In genomic region chrIV:16381933-16382591, ce11 we compare ENCODE assay signal across 4 worm cellular contexts.
TF ChIP-seq lines count a peak whose summit lies in the region.

TSS of gene Y7A9D.1 (minus strand) at chrIV:16382215.

TF ChIP-seq in whole organism, L2 larva, 48 proteins besides CTCF, POLR2A, EP300 and RAD21 (continued from another document):
- TF ChIP-seq nhr-25 (tag; optimal IDR thresholded peaks at IDR 0.05; lab: Kevin White, UChicago) (peak; percentile 3), F13H6.1 (tag; optimal IDR thresholded peaks at IDR 0.05; lab: Kevin White, UChicago) (peak; percentile 5), mab-5 (tag; optimal IDR thresholded peaks at IDR 0.05; lab: Kevin White, UChicago) (no peak), lsy-2 (tag; optimal IDR thresholded peaks at IDR 0.05; lab: Kevin White, UChicago) (peak in 1 of 2 experiments; percentile 16), ztf-4 (tag; optimal IDR thresholded peaks at IDR 0.05; lab: Kevin White, UChicago) (no peak), sma-9 (GFP tag; optimal IDR thresholded peaks at IDR 0.05; lab: Kevin White, UChicago) (no peak), sma-9 (tag; optimal IDR thresholded peaks at IDR 0.05; lab: Kevin White, UChicago) (no peak), ztf-1 (GFP tag; conservative IDR thresholded peaks at IDR 0.05; lab: Robert Waterston, UW) (no peak), R02D3.7 (tag; optimal IDR thresholded peaks at IDR 0.05; lab: Kevin White, UChicago) (no peak), nhr-129 (tag; optimal IDR thresholded peaks at IDR 0.05; lab: Kevin White, UChicago) (peak; percentile 57), blmp-1 (tag; optimal IDR thresholded peaks at IDR 0.05; lab: Kevin White, UChicago; ENCODE audit: insufficient read depth) (no peak), ceh-82 (tag; optimal IDR thresholded peaks at IDR 0.05; lab: Kevin White, UChicago) (no peak), unc-55 (GFP tag; optimal IDR thresholded peaks at IDR 0.05; lab: Kevin White, UChicago) (peak; percentile 16), mbf-1 (tag; optimal IDR thresholded peaks at IDR 0.05; lab: Kevin White, UChicago) (no peak), C34F6.9 (tag; optimal IDR thresholded peaks at IDR 0.05; lab: Kevin White, UChicago) (peak; percentile 23), unc-39 (tag; optimal IDR thresholded peaks at IDR 0.05; lab: Kevin White, UChicago) (no peak), nhr-6 (tag; optimal IDR thresholded peaks at IDR 0.05; lab: Kevin White, UChicago) (no peak), fos-1 (tag; optimal IDR thresholded peaks at IDR 0.05; lab: Kevin White, UChicago) (peak; percentile 46), egl-27 (tag; optimal IDR thresholded peaks at IDR 0.05; lab: Kevin White, UChicago) (no peak), aly-2 (tag; optimal IDR thresholded peaks at IDR 0.05; lab: Kevin White, UChicago) (no peak), snpc-4 (tag; optimal IDR thresholded peaks at IDR 0.05; lab: Kevin White, UChicago) (no peak), nhr-237 (tag; optimal IDR thresholded peaks at IDR 0.05; lab: Kevin White, UChicago) (no peak), elt-3 (tag; optimal IDR thresholded peaks at IDR 0.05; lab: Kevin White, UChicago) (no peak), crh-2 (tag; optimal IDR thresholded peaks at IDR 0.05; lab: Kevin White, UChicago) (no peak)

TF ChIP-seq in whole organism, L4 larva, 104 proteins besides CTCF, POLR2A, EP300 and RAD21 (continued from another document and continues in another):
- TF ChIP-seq lin-13 (GFP tag; optimal IDR thresholded peaks at IDR 0.05; lab: Kevin White, UChicago) = peak; percentile 32
- peak; percentile 82 for TF ChIP-seq lin-38 (GFP tag; IDR thresholded peaks at IDR 0.05; lab: Robert Waterston, UW)
- TF ChIP-seq dpl-1 (GFP tag; optimal IDR thresholded peaks at IDR 0.05; lab: Kevin White, UChicago) = peak; percentile 30
- TF ChIP-seq arid-1 (GFP tag; conservative IDR thresholded peaks at IDR 0.05; lab: Robert Waterston, UW) = peak; percentile 51; the same call in 1 of the 2 replicates
- peak; percentile 65 for TF ChIP-seq spr-3 (GFP tag; optimal IDR thresholded peaks at IDR 0.05; lab: Kevin White, UChicago)
- TF ChIP-seq gei-8 (GFP tag; optimal IDR thresholded peaks at IDR 0.05; lab: Kevin White, UChicago) = no peak
- TF ChIP-seq unc-130 (GFP tag; optimal IDR thresholded peaks at IDR 0.05; lab: Kevin White, UChicago) = peak; percentile 24
- TF ChIP-seq dmd-9 (GFP tag; IDR thresholded peaks at IDR 0.05; lab: Robert Waterston, UW) = no peak
- TF ChIP-seq Y5F2A.4 (GFP tag; optimal IDR thresholded peaks at IDR 0.05; lab: Kevin White, UChicago) = peak; percentile 32
- TF ChIP-seq ceh-44 (GFP tag; IDR thresholded peaks at IDR 0.05; lab: Robert Waterston, UW) = peak; percentile 62; the same call in 1 of the 2 replicates
- TF ChIP-seq daf-16 (GFP tag; optimal IDR thresholded peaks at IDR 0.05; lab: Kevin White, UChicago) = peak; percentile 15 to 30
- peak; percentile 39 for TF ChIP-seq daf-16 (tag; optimal IDR thresholded peaks at IDR 0.05; lab: Kevin White, UChicago)
- no peak for TF ChIP-seq unc-39 (tag; optimal IDR thresholded peaks at IDR 0.05; lab: Kevin White, UChicago)
- TF ChIP-seq zip-2 (tag; optimal IDR thresholded peaks at IDR 0.05; lab: Kevin White, UChicago) = no peak
- TF ChIP-seq ama-1 (optimal IDR thresholded peaks at IDR 0.05; lab: Kevin White, UChicago) = no peak
- 0 out of 2 replicates have a peak, but pooled peaks have one; percentile 15 for TF ChIP-seq daf-19 (GFP tag; conservative IDR thresholded peaks at IDR 0.05; lab: Robert Waterston, UW)
- TF ChIP-seq Y48G9A.11 (GFP tag; IDR thresholded peaks at IDR 0.05; lab: Robert Waterston, UW) = peak; percentile 68
- TF ChIP-seq nhr-42 (GFP tag; IDR thresholded peaks at IDR 0.05; lab: Robert Waterston, UW) = 0 out of 2 replicates have a peak, but pooled peaks have one; percentile 28
- TF ChIP-seq ztf-7 (tag; optimal IDR thresholded peaks at IDR 0.05; lab: Kevin White, UChicago) = peak; percentile 18
- peak; percentile 47 for TF ChIP-seq duxl-1 (tag; optimal IDR thresholded peaks at IDR 0.05; lab: Kevin White, UChicago; ENCODE audit: poor library complexity)
- TF ChIP-seq Y105C5A.15 (GFP tag; IDR thresholded peaks at IDR 0.05; lab: Robert Waterston, UW) = 0 out of 2 replicates have a peak, but pooled peaks have one; percentile 4
- 0 out of 2 replicates have a peak, but pooled peaks have one; percentile 51 for TF ChIP-seq ZK337.2 (GFP tag; IDR thresholded peaks at IDR 0.05; lab: Robert Waterston, UW)
- TF ChIP-seq pha-4 (GFP tag; IDR thresholded peaks at IDR 0.05; lab: Robert Waterston, UW) = peak; percentile 79
- TF ChIP-seq pha-4 (tag; optimal IDR thresholded peaks at IDR 0.05; lab: Kevin White, UChicago) = no peak
- no peak for TF ChIP-seq snpc-4 (tag; optimal IDR thresholded peaks at IDR 0.05; lab: Kevin White, UChicago)
- TF ChIP-seq ceh-62 (tag; optimal IDR thresholded peaks at IDR 0.05; lab: Kevin White, UChicago) = no peak
- TF ChIP-seq dmd-6 (GFP tag; IDR thresholded peaks at IDR 0.05; lab: Robert Waterston, UW) = no peak; the same call in 1 of the 2 replicates
- TF ChIP-seq nhr-28 (tag; optimal IDR thresholded peaks at IDR 0.05; lab: Kevin White, UChicago) = no peak
- TF ChIP-seq mxl-3 (GFP tag; optimal IDR thresholded peaks at IDR 0.05; lab: Kevin White, UChicago) = peak; percentile 63
- TF ChIP-seq saeg-2 (GFP tag; IDR thresholded peaks at IDR 0.05; lab: Robert Waterston, UW) = no peak
- peak; percentile 79 for TF ChIP-seq mdt-29 (GFP tag; IDR thresholded peaks at IDR 0.05; lab: Robert Waterston, UW)
- TF ChIP-seq hlh-30 (tag; optimal IDR thresholded peaks at IDR 0.05; lab: Kevin White, UChicago; ENCODE audit: insufficient read depth) = peak; percentile 63
- TF ChIP-seq nhr-48 (tag; optimal IDR thresholded peaks at IDR 0.05; lab: Kevin White, UChicago) = peak; percentile 11
- no peak for TF ChIP-seq mxl-2 (GFP tag; conservative IDR thresholded peaks at IDR 0.05; lab: Robert Waterston, UW)
- TF ChIP-seq madf-9 (GFP tag; conservative IDR thresholded peaks at IDR 0.05; lab: Robert Waterston, UW) = peak; percentile 63; the same call in 1 of the 2 replicates

TF ChIP-seq in whole organism, late embryonic, 69 proteins besides CTCF, POLR2A, EP300 and RAD21 (continued from another document and continues in another):
- TF ChIP-seq sox-2 (GFP tag; IDR thresholded peaks at IDR 0.05; lab: Robert Waterston, UW) (peak; percentile 43), unc-42 (tag; optimal IDR thresholded peaks at IDR 0.05; lab: Kevin White, UChicago) (no peak), ref-2 (tag; optimal IDR thresholded peaks at IDR 0.05; lab: Kevin White, UChicago) (peak; percentile 83), lim-6 (tag; optimal IDR thresholded peaks at IDR 0.05; lab: Kevin White, UChicago) (no peak), hlh-13 (GFP tag; optimal IDR thresholded peaks at IDR 0.05; lab: Kevin White, UChicago) (peak; percentile 9), ceh-24 (tag; optimal IDR thresholded peaks at IDR 0.05; lab: Kevin White, UChicago) (no peak), ceh-30 (tag; optimal IDR thresholded peaks at IDR 0.05; lab: Kevin White, UChicago) (no peak), hlh-15 (tag; optimal IDR thresholded peaks at IDR 0.05; lab: Kevin White, UChicago) (no peak), pax-1 (tag; optimal IDR thresholded peaks at IDR 0.05; lab: Kevin White, UChicago) (no peak), K02D7.2 (tag; optimal IDR thresholded peaks at IDR 0.05; lab: Kevin White, UChicago) (no peak), ceh-22 (tag; optimal IDR thresholded peaks at IDR 0.05; lab: Kevin White, UChicago) (peak; percentile 15), ztf-16 (tag; optimal IDR thresholded peaks at IDR 0.05; lab: Kevin White, UChicago) (peak; percentile 49), ttx-3 (tag; optimal IDR thresholded peaks at IDR 0.05; lab: Kevin White, UChicago) (peak; percentile 18), ceh-19 (GFP tag; optimal IDR thresholded peaks at IDR 0.05; lab: Kevin White, UChicago) (peak; percentile 56), F13H6.1 (tag; optimal IDR thresholded peaks at IDR 0.05; lab: Kevin White, UChicago) (no peak), fkh-6 (tag; optimal IDR thresholded peaks at IDR 0.05; lab: Kevin White, UChicago) (peak; percentile 11), syd-9 (tag; optimal IDR thresholded peaks at IDR 0.05; lab: Kevin White, UChicago) (peak; percentile 47), C08G9.2 (tag; optimal IDR thresholded peaks at IDR 0.05; lab: Kevin White, UChicago) (peak; percentile 59), ceh-2 (tag; optimal IDR thresholded peaks at IDR 0.05; lab: Kevin White, UChicago) (peak; percentile 46), ama-1 (optimal IDR thresholded peaks at IDR 0.05; lab: Kevin White, UChicago) (peak; percentile 92), ceh-45 (GFP tag; IDR thresholded peaks at IDR 0.05; lab: Robert Waterston, UW) (no peak), zip-5 (tag; optimal IDR thresholded peaks at IDR 0.05; lab: Kevin White, UChicago) (no peak), fkh-10 (GFP tag; optimal IDR thresholded peaks at IDR 0.05; lab: Kevin White, UChicago) (no peak), ceh-14 (tag; optimal IDR thresholded peaks at IDR 0.05; lab: Kevin White, UChicago) (peak; percentile 20), che-1 (tag; optimal IDR thresholded peaks at IDR 0.05; lab: Kevin White, UChicago) (peak; percentile 40), ahr-1 (tag; optimal IDR thresholded peaks at IDR 0.05; lab: Kevin White, UChicago) (no peak), ceh-31 (tag; optimal IDR thresholded peaks at IDR 0.05; lab: Kevin White, UChicago) (peak; percentile 61), gmeb-2 (tag; optimal IDR thresholded peaks at IDR 0.05; lab: Kevin White, UChicago) (peak; percentile 56), hlh-30 (tag; optimal IDR thresholded peaks at IDR 0.05; lab: Kevin White, UChicago; ENCODE audit: insufficient read depth) (peak; percentile 43), nhr-11 (tag; optimal IDR thresholded peaks at IDR 0.05; lab: Kevin White, UChicago) (no peak), tbx-7 (tag; optimal IDR thresholded peaks at IDR 0.05; lab: Kevin White, UChicago) (no peak), pat-9 (tag; optimal IDR thresholded peaks at IDR 0.05; lab: Kevin White, UChicago) (peak; percentile 78), sdc-2 (tag; optimal IDR thresholded peaks at IDR 0.05; lab: Kevin White, UChicago) (peak; percentile 43), T23F11.4 (GFP tag; optimal IDR thresholded peaks at IDR 0.05; lab: Kevin White, UChicago) (peak; percentile 53), elt-2 (tag; optimal IDR thresholded peaks at IDR 0.05; lab: Kevin White, UChicago) (peak; percentile 81), unc-3 (GFP tag; conservative IDR thresholded peaks at IDR 0.05; lab: Robert Waterston, UW) (0 out of 2 replicates have a peak, but pooled peaks have one; percentile 6), unc-3 (tag; optimal IDR thresholded peaks at IDR 0.05; lab: Kevin White, UChicago) (peak; percentile 10), Y22D7AL.16 (tag; optimal IDR thresholded peaks at IDR 0.05; lab: Kevin White, UChicago) (peak; percentile 75), dmd-4 (tag; optimal IDR thresholded peaks at IDR 0.05; lab: Kevin White, UChicago; ENCODE audit: borderline replicate concordance) (peak; percentile 63), pros-1 (tag; optimal IDR thresholded peaks at IDR 0.05; lab: Kevin White, UChicago) (no peak)

TF ChIP-seq in whole organism, mixed stage, embryonic, 35 proteins besides CTCF, POLR2A, EP300 and RAD21 (continued from another document):
- TF ChIP-seq zip-8 (tag; optimal IDR thresholded peaks at IDR 0.05; lab: Kevin White, UChicago) (no peak), nhr-76 (tag; optimal IDR thresholded peaks at IDR 0.05; lab: Kevin White, UChicago) (no peak), ceh-83 (GFP tag; optimal IDR thresholded peaks at IDR 0.05; lab: Kevin White, UChicago) (peak; percentile 89), elt-3 (tag; optimal IDR thresholded peaks at IDR 0.05; lab: Kevin White, UChicago) (no peak), nhr-237 (tag; optimal IDR thresholded peaks at IDR 0.05; lab: Kevin White, UChicago) (no peak)
